Fruit fly (Drosophila melanogaster) whole organism, embryonic: ENCODE measurements around the gene peng.

Source experiments
- ATbp ChIP-seq: fragments of 200-800 bp; sonication (Bioruptor generic); optimal IDR thresholded peaks from 2 replicates; lab custom pipeline; 2017; ENCODE audit warnings: missing biosample characterization, mild to moderate bottlenecking, missing genetic modification characterization, missing genetic modification reagents
- Awh ChIP-seq: fragments of 200-800 bp; sonication (Bioruptor generic); IDR thresholded peaks from 2 replicates; pipeline ENCODE4, ENCODE4 v1.3.6; 2022; ENCODE audit warnings: missing biosample characterization, missing genetic modification characterization
- BEAF-32 ChIP-seq: fragments of 200-800 bp; sonication (Bioruptor generic); optimal IDR thresholded peaks from 3 replicates; lab custom pipeline; 2017; ENCODE audit warnings: missing biosample characterization, missing genetic modification characterization, mild to moderate bottlenecking, moderate library complexity, missing genetic modification reagents
- CG10147 ChIP-seq: fragments of 200-800 bp; sonication (Bioruptor generic); optimal IDR thresholded peaks from 2 replicates; lab custom pipeline; 2019; ENCODE audit warnings: missing biosample characterization, mild to moderate bottlenecking, missing genetic modification characterization, moderate library complexity
- CG10462 ChIP-seq: fragments of 200-800 bp; sonication (Bioruptor generic); optimal IDR thresholded peaks from 2 replicates; lab custom pipeline; 2016; ENCODE audit warnings: missing biosample characterization, missing genetic modification characterization
- CG10959 ChIP-seq: fragments of 200-800 bp; sonication (Bioruptor generic); IDR thresholded peaks from 2 replicates; pipeline ENCODE4 v1.3.6; 2022; ENCODE audit warnings: missing biosample characterization, missing genetic modification characterization
- CG12071 ChIP-seq: fragments of 200-800 bp; sonication (Bioruptor generic); optimal IDR thresholded peaks from 3 replicates; lab custom pipeline; 2018; ENCODE audit warnings: missing biosample characterization, mild to moderate bottlenecking, missing genetic modification characterization
- CG12219 ChIP-seq: fragments of 200-800 bp; sonication (Bioruptor generic); optimal IDR thresholded peaks from 3 replicates; lab custom pipeline; 2018; ENCODE audit warnings: missing biosample characterization, mild to moderate bottlenecking, missing genetic modification characterization
- CG13123 ChIP-seq: fragments of 200-800 bp; sonication (Bioruptor generic); optimal IDR thresholded peaks from 2 replicates; lab custom pipeline; 2016; ENCODE audit warnings: missing biosample characterization, missing genetic modification characterization
- CG15011 ChIP-seq: fragments of 200-800 bp; sonication (Bioruptor generic); optimal IDR thresholded peaks from 3 replicates; lab custom pipeline; 2018; ENCODE audit warnings: missing biosample characterization, mild to moderate bottlenecking, missing genetic modification characterization
- CG15269 ChIP-seq: fragments of 200-800 bp; sonication (Bioruptor generic); optimal IDR thresholded peaks from 2 replicates; lab custom pipeline; 2018; ENCODE audit warnings: missing biosample characterization, mild to moderate bottlenecking, missing genetic modification characterization, moderate library complexity
- CG16863 ChIP-seq: fragments of 200-800 bp; sonication (Bioruptor generic); optimal IDR thresholded peaks from 3 replicates; lab custom pipeline; 2016; ENCODE audit warnings: missing biosample characterization, missing genetic modification characterization
- CG17186 ChIP-seq: fragments of 200-800 bp; sonication (Bioruptor generic); optimal IDR thresholded peaks from 3 replicates; lab custom pipeline; 2017; ENCODE audit warnings: missing biosample characterization, missing genetic modification reagents, missing genetic modification characterization
- CG17328 ChIP-seq: fragments of 200-800 bp; sonication (Bioruptor generic); IDR thresholded peaks from 2 replicates; pipeline ENCODE4 v1.3.6; 2022; ENCODE audit warnings: missing biosample characterization, missing genetic modification characterization
- CG17612 ChIP-seq: fragments of 200-800 bp; sonication (Bioruptor generic); IDR thresholded peaks from 2 replicates; pipeline ENCODE4 v1.3.6; 2022; ENCODE audit warnings: missing biosample characterization, missing genetic modification characterization
- CG18011 ChIP-seq: fragments of 200-800 bp; sonication (Bioruptor generic); optimal IDR thresholded peaks from 2 replicates; lab custom pipeline; 2017; ENCODE audit warnings: missing biosample characterization, missing genetic modification characterization, mild to moderate bottlenecking, moderate library complexity, missing genotype
- CG31441 ChIP-seq: fragments of 200-800 bp; sonication (Bioruptor generic); IDR thresholded peaks from 2 replicates; pipeline ENCODE4 v1.3.6; 2022; ENCODE audit warnings: missing biosample characterization, missing genetic modification characterization
- CG3163 ChIP-seq: fragments of 200-800 bp; sonication (Bioruptor generic); optimal IDR thresholded peaks from 3 replicates; lab custom pipeline; 2016; ENCODE audit warnings: missing biosample characterization, missing genetic modification characterization
- CG3407 ChIP-seq: fragments of 200-800 bp; sonication (Bioruptor generic); optimal IDR thresholded peaks from 2 replicates; lab custom pipeline; 2018; ENCODE audit warnings: missing biosample characterization, mild to moderate bottlenecking, missing genetic modification characterization
- CG34224 ChIP-seq: fragments of 200-800 bp; sonication (Bioruptor generic); IDR thresholded peaks from 3 replicates; pipeline ENCODE4 v1.3.6; 2022; ENCODE audit warnings: missing biosample characterization, missing genetic modification characterization; ENCODE audit not compliant: partially characterized antibody
- CG7556 ChIP-seq: fragments of 200-800 bp; sonication (Bioruptor generic); optimal IDR thresholded peaks from 2 replicates; lab custom pipeline; 2017; ENCODE audit warnings: missing biosample characterization, mild to moderate bottlenecking, missing genetic modification characterization
- CG8944 ChIP-seq: fragments of 200-800 bp; sonication (Bioruptor generic); optimal IDR thresholded peaks from 3 replicates; lab custom pipeline; 2016; ENCODE audit warnings: missing biosample characterization, missing genetic modification characterization
- Dbx ChIP-seq: fragments of 200-800 bp; sonication (Bioruptor generic); IDR thresholded peaks from 3 replicates; pipeline ENCODE4 v1.3.6; 2022; ENCODE audit warnings: missing biosample characterization, missing genetic modification characterization
- Dek ChIP-seq: fragments of 200-800 bp; sonication (Bioruptor generic); optimal IDR thresholded peaks from 3 replicates; lab custom pipeline; 2019; ENCODE audit warnings: missing biosample characterization, mild to moderate bottlenecking, missing genetic modification characterization, moderate library complexity
- Eip74EF ChIP-seq, 2 experiments: fragments of 200-800 bp in 1 of 2; fragments of >200 bp in 1 of 2; sonication (Bioruptor generic) in 1 of 2; optimal IDR thresholded peaks; 2 replicates each; lab custom pipeline; 2017 to 2019; ENCODE audit warnings: missing biosample characterization in 2 of 2, missing genetic modification characterization in 2 of 2, mild to moderate bottlenecking in 1 of 2, moderate library complexity in 1 of 2
- Hmx ChIP-seq: fragments of 200-800 bp; sonication (Bioruptor generic); optimal IDR thresholded peaks from 2 replicates; lab custom pipeline; 2016; ENCODE audit warnings: missing biosample characterization, missing genetic modification characterization
- Hr51 ChIP-seq, 2 experiments: fragments of 200-800 bp; sonication (Bioruptor generic); optimal IDR thresholded peaks; 2 replicates in 1 of 2; 3 replicates in 1 of 2; lab custom pipeline; 2016 to 2018; ENCODE audit warnings: missing biosample characterization in 2 of 2, missing genetic modification characterization in 2 of 2, mild to moderate bottlenecking in 1 of 2, moderate library complexity in 1 of 2
- Med ChIP-seq: fragments of 200-800 bp; sonication (Bioruptor generic); peaks from one replicate; lab custom pipeline; 2016; ENCODE audit warnings: missing biosample characterization, missing genetic modification characterization, mild to moderate bottlenecking, inconsistent platforms, moderate library complexity
- Mes4 ChIP-seq: fragments of 200-800 bp; sonication (Bioruptor generic); optimal IDR thresholded peaks from 2 replicates; lab custom pipeline; 2016; ENCODE audit warnings: missing biosample characterization, missing genetic modification characterization
- Myb ChIP-seq: fragments of 200-800 bp; sonication (Bioruptor generic); optimal IDR thresholded peaks from 2 replicates; lab custom pipeline; 2016; ENCODE audit warnings: missing biosample characterization, missing genetic modification characterization
- Optix ChIP-seq: fragments of 200-800 bp; sonication (Bioruptor generic); IDR thresholded peaks from 3 replicates; pipeline ENCODE4 v1.3.6; 2022; ENCODE audit warnings: missing biosample characterization, missing genetic modification characterization
- Pdp1 ChIP-seq, 2 experiments: fragments of 200-800 bp; sonication (Bioruptor generic); optimal IDR thresholded peaks; 3 replicates each; lab custom pipeline; 2016; ENCODE audit warnings: missing biosample characterization in 2 of 2, missing genetic modification characterization in 2 of 2, mild to moderate bottlenecking in 1 of 2, moderate library complexity in 1 of 2
- aop ChIP-seq: fragments of 200-800 bp; sonication (Bioruptor generic); IDR thresholded peaks from 2 replicates; pipeline ENCODE4 v1.3.6; 2022; ENCODE audit warnings: missing biosample characterization, missing genetic modification characterization
- ara ChIP-seq: fragments of 200-800 bp; sonication (Bioruptor generic); IDR thresholded peaks from 2 replicates; pipeline ENCODE4 v1.3.6; 2022; ENCODE audit warnings: missing biosample characterization, missing genetic modification characterization
- bcd ChIP-seq: fragments of 200-800 bp; sonication (Bioruptor generic); optimal IDR thresholded peaks from 2 replicates; lab custom pipeline; 2017; ENCODE audit warnings: missing biosample characterization, mild to moderate bottlenecking, missing genetic modification characterization
- chif ChIP-seq, 2 experiments: fragments of 200-800 bp; sonication (Bioruptor generic); optimal IDR thresholded peaks; 3 replicates each; lab custom pipeline; 2016; ENCODE audit warnings: missing biosample characterization in 2 of 2, missing genetic modification characterization in 2 of 2
- cwo ChIP-seq: fragments of 200-800 bp; sonication (Bioruptor generic); optimal IDR thresholded peaks from 3 replicates; lab custom pipeline; 2017; ENCODE audit warnings: missing biosample characterization, missing genetic modification characterization, mild to moderate bottlenecking, moderate library complexity, missing genetic modification reagents
- dm ChIP-seq: fragments of 200-800 bp; sonication (Bioruptor generic); optimal IDR thresholded peaks from 3 replicates; lab custom pipeline; 2016; ENCODE audit warnings: missing biosample characterization, missing genetic modification characterization
- gem ChIP-seq: fragments of 200-800 bp; sonication (Bioruptor generic); optimal IDR thresholded peaks from 2 replicates; lab custom pipeline; 2019; ENCODE audit warnings: missing biosample characterization, mild to moderate bottlenecking, missing genetic modification characterization, moderate library complexity
- maf-S ChIP-seq: fragments of 200-800 bp; sonication (Bioruptor generic); optimal IDR thresholded peaks from 2 replicates; lab custom pipeline; 2016; ENCODE audit warnings: missing biosample characterization, missing genetic modification characterization
- otp ChIP-seq: fragments of 200-800 bp; sonication (Bioruptor generic); IDR thresholded peaks from 3 replicates; pipeline ENCODE4, ENCODE4 v1.3.6; 2022; ENCODE audit warnings: missing biosample characterization, missing genetic modification characterization
- p53 ChIP-seq: fragments of 200-800 bp; sonication (Bioruptor generic); optimal IDR thresholded peaks from 2 replicates; lab custom pipeline; 2016; ENCODE audit warnings: missing biosample characterization, missing genetic modification characterization
- prd ChIP-seq, 3 experiments: fragments of >200 bp in 2 of 3; fragments of 200-800 bp in 1 of 3; sonication (Bioruptor generic) in 1 of 3; optimal IDR thresholded peaks in 2 of 3; IDR thresholded peaks in 1 of 3; 2 replicates in 2 of 3; 3 replicates in 1 of 3; pipeline versions ENCODE4 v1.3.6 to Lab custom; 2017 to 2022; ENCODE audit warnings: missing biosample characterization in 1 of 3, missing genetic modification characterization in 1 of 3
- rib ChIP-seq: fragments of 200-800 bp; sonication (Bioruptor generic); IDR thresholded peaks from 2 replicates; pipeline ENCODE4 v1.3.6; 2022; ENCODE audit warnings: missing biosample characterization, missing genetic modification characterization
- salm ChIP-seq: fragments of 200-800 bp; sonication (Bioruptor generic); optimal IDR thresholded peaks from 2 replicates; lab custom pipeline; 2018; ENCODE audit warnings: missing biosample characterization, mild to moderate bottlenecking, missing genetic modification characterization
- slp2 ChIP-seq: fragments of 200-800 bp; sonication (Bioruptor generic); optimal IDR thresholded peaks from 2 replicates; lab custom pipeline; 2016; ENCODE audit warnings: missing biosample characterization, missing genetic modification characterization
- toy ChIP-seq: fragments of 200-800 bp; sonication (Bioruptor generic); IDR thresholded peaks from 2 replicates; pipeline ENCODE4 v1.3.6; 2022; ENCODE audit warnings: missing biosample characterization, missing genetic modification characterization
- unpg ChIP-seq: fragments of 200-800 bp; sonication (Bioruptor generic); optimal IDR thresholded peaks from 3 replicates; lab custom pipeline; 2018; ENCODE audit warnings: missing biosample characterization, mild to moderate bottlenecking, missing genetic modification characterization, moderate library complexity
- z ChIP-seq: fragments of 200-800 bp; sonication (Bioruptor generic); IDR thresholded peaks from 3 replicates; pipeline ENCODE4 v1.3.6; 2022; ENCODE audit warnings: missing biosample characterization, missing genetic modification characterization

Gene peng

DNA sequence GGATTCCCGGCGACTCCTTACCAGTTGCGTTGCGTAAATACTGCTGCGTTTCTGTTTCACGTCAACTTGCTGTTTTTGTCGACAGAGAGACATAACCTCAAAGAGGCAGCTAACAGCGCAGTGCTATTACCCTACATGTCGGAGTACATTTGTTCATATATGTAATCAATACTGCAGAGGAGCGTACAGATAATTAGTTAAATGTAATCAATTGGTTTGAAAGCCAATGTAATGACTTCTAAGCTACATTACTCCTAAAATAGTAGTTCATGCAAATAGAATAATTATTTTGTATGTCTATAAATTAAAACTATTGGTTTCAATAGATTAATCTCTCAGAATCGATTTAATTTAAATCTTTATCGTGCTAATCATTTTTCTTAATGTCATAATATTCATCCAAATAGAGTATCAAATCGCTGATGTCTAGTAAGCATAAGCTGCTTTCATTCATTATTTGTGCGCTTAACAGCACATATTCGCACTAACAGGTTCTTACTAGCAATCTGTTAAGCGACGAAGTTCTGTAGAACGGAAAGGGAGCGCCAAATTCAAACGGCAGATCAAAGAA, 30.4 kb downstream of the peng start, which contains the start of the genes SLIRP1 and anox (continued):
- peak; percentile 39 for TF ChIP-seq CG3163
- peak; percentile 89 for TF ChIP-seq CG31441 (GFP tag; lab: Robert Waterston, UW)
- TF ChIP-seq chif (GFP tag; optimal IDR thresholded peaks at IDR 0.05; lab: Kevin White, UChicago): peak; percentile 54 to 79
- TF ChIP-seq salm (tag; lab: Kevin White, UChicago): peak; percentile 73
- TF ChIP-seq CG12219 (GFP tag; lab: Kevin White, UChicago): peak; percentile 83
- TF ChIP-seq Eip74EF (GFP tag; optimal IDR thresholded peaks at IDR 0.05; lab: Kevin White, UChicago): peak in 1 of 2 experiments; percentile 86
- 0 out of 2 replicates have a peak, but pooled peaks have one; percentile 33 for TF ChIP-seq rib
- peak; percentile 82 to 97 for TF ChIP-seq Pdp1 (GFP tag; optimal IDR thresholded peaks at IDR 0.05; lab: Kevin White, UChicago)
- TF ChIP-seq toy (GFP tag; lab: Robert Waterston, UW): peak; percentile 46; the same call in 1 of the 2 replicates
- peak; percentile 69 for TF ChIP-seq maf-S (GFP tag; lab: Kevin White, UChicago)
- no peak for TF ChIP-seq CG17612
- peak; percentile 81 for TF ChIP-seq cwo (GFP tag; lab: Kevin White, UChicago)
- peak; percentile 60 for TF ChIP-seq CG12071 (GFP tag; lab: Kevin White, UChicago)
- TF ChIP-seq CG13123: peak; percentile 35
- no peak for TF ChIP-seq CG34224
- peak; percentile 78 for TF ChIP-seq CG16863
- peak; percentile 54 for TF ChIP-seq CG18011 (GFP tag; lab: Kevin White, UChicago)
- peak; percentile 45 for TF ChIP-seq Myb (GFP tag; lab: Kevin White, UChicago)
- peak; percentile 64 for TF ChIP-seq CG17328 (GFP tag; lab: Robert Waterston, UW)
- TF ChIP-seq CG15011 (GFP tag; lab: Kevin White, UChicago): peak; percentile 82
- TF ChIP-seq Mes4: peak; percentile 62
- peak; percentile 95 for TF ChIP-seq gem (tag; lab: Kevin White, UChicago)
- TF ChIP-seq ATbp: peak; percentile 66
- TF ChIP-seq dm (GFP tag; lab: Kevin White, UChicago): peak; percentile 77
- no peak for TF ChIP-seq aop (GFP tag; lab: Robert Waterston, UW)
- TF ChIP-seq CG15269: peak; percentile 89
- peak; percentile 73 for TF ChIP-seq CG3407 (GFP tag; lab: Kevin White, UChicago)
- TF ChIP-seq CG10147 (GFP tag; lab: Kevin White, UChicago): peak; percentile 92
- TF ChIP-seq p53: peak; percentile 9
- no peak for TF ChIP-seq CG10959 (GFP tag; lab: Robert Waterston, UW)
- peak; percentile 89 for TF ChIP-seq unpg (GFP tag; lab: Kevin White, UChicago)
- TF ChIP-seq Optix: no peak
- no peak for TF ChIP-seq z (GFP tag; lab: Robert Waterston, UW)
- peak; percentile 25 for TF ChIP-seq BEAF-32 (GFP tag; lab: Kevin White, UChicago)
- TF ChIP-seq Dek (tag; lab: Kevin White, UChicago): peak; percentile 88
- no peak for TF ChIP-seq prd (optimal IDR thresholded peaks at IDR 0.05; lab: Kevin White, UChicago)
- peak; percentile 80 for TF ChIP-seq prd (GFP tag; IDR thresholded peaks at IDR 0.05; lab: Robert Waterston, UW)
- TF ChIP-seq Awh (GFP tag; lab: Robert Waterston, UW): peak; percentile 44; the same call in 1 of the 2 replicates
- peak; percentile 60 for TF ChIP-seq CG8944 (GFP tag; lab: Kevin White, UChicago)
- TF ChIP-seq Hr51 (GFP tag; optimal IDR thresholded peaks at IDR 0.05; lab: Kevin White, UChicago): peak; percentile 39 to 92
- TF ChIP-seq otp (GFP tag; lab: Robert Waterston, UW): no peak
- peak; percentile 92 for TF ChIP-seq CG7556 (GFP tag; lab: Kevin White, UChicago)
- peak; percentile 70 for TF ChIP-seq CG10462 (GFP tag; lab: Kevin White, UChicago)
- peak; percentile 99 for TF ChIP-seq CG17186 (GFP tag; lab: Kevin White, UChicago)
- TF ChIP-seq bcd (GFP tag; lab: Kevin White, UChicago): peak; percentile 90
- 0 out of 2 replicates have a peak, but pooled peaks have one; percentile 38 for TF ChIP-seq ara
- peak; percentile 92 for TF ChIP-seq Med
- TF ChIP-seq Hmx (GFP tag; lab: Kevin White, UChicago): peak; percentile 61
- TF ChIP-seq Dbx (GFP tag; lab: Robert Waterston, UW): peak; percentile 80
- peak; percentile 62 for TF ChIP-seq slp2
